Worm (Caenorhabditis elegans): ENCODE data around the gene F11G11.15.
"Not testable (repeated sequence)": the region's sequence is repeated elsewhere in the genome, so short reads cannot be mapped to it uniquely, and the experiment has no call there.

F11G11.15 gene

DNA sequence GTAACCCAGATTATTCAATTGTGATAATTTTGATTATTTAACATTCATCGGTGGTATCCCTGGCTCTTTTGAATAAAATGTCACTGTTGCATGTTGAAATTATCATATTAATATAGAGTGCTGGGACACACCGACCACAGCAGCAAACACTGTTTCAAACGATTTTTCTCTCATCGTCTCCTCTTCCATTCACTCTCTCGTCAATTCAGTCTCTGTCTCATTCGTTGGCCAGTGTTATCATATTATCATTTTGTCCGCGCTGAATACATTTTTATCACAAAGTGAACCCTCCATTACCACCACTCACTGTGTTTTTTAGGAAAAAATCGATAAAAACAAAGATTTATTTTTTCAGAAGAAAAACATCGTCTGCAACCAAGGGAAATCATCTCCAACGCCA lies 17.6 kb upstream of the F11G11.15 start:
- TF ChIP-seq ceh-18 (tag; optimal IDR thresholded peaks at IDR 0.05) (no peak), lim-6 (tag; optimal IDR thresholded peaks at IDR 0.05) (no peak), fkh-10 (GFP tag; optimal IDR thresholded peaks at IDR 0.05) (no peak), pha-4 (tag; optimal IDR thresholded peaks at IDR 0.05) (no peak), madf-2 (tag; optimal IDR thresholded peaks at IDR 0.05) (no peak), ceh-22 (tag; optimal IDR thresholded peaks at IDR 0.05) (no peak), elt-2 (tag; optimal IDR thresholded peaks at IDR 0.05) (peak; percentile 98)

DNA sequence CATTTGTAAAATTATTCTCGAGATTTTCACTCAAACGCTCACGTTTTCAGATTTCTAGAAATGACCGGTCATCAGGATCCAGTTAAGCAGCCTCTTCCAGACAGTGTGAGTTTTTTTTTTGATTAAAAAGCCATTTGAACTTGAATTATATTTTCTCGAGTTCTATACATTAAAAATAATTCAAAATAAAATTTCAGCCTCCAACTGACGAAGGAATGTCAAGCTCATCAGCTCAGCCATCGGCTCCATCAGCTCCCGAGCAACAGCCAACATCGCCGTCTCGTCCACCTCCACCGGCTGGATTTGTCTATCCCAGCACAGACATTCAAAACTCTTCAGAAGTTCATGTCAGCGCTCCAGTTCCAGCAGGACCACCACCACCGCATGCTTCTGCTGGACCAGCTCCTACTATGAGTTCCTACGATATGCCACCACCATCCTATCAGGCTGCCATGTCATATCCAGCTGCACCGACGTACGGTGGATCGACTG lies 16.7 kb upstream of the F11G11.15 start, which contains the start of gene F11G11.5:
Gene F11G11.5 (plus strand): TSS at position 51 of the 492 bp plus-strand sequence.
- TF ChIP-seq ceh-14 (tag; optimal IDR thresholded peaks at IDR 0.05), result no peak
- no peak for TF ChIP-seq ttx-3 (tag; optimal IDR thresholded peaks at IDR 0.05)
- TF ChIP-seq unc-55 (GFP tag; optimal IDR thresholded peaks at IDR 0.05), result no peak
- no peak for TF ChIP-seq ceh-30 (tag; optimal IDR thresholded peaks at IDR 0.05)
- no peak for TF ChIP-seq dve-1 (tag; optimal IDR thresholded peaks at IDR 0.05)
- no peak for TF ChIP-seq elt-2 (tag; optimal IDR thresholded peaks at IDR 0.05)
- no peak for TF ChIP-seq madf-2 (tag; optimal IDR thresholded peaks at IDR 0.05)
- TF ChIP-seq hlh-6 (tag; optimal IDR thresholded peaks at IDR 0.05), result no peak

DNA sequence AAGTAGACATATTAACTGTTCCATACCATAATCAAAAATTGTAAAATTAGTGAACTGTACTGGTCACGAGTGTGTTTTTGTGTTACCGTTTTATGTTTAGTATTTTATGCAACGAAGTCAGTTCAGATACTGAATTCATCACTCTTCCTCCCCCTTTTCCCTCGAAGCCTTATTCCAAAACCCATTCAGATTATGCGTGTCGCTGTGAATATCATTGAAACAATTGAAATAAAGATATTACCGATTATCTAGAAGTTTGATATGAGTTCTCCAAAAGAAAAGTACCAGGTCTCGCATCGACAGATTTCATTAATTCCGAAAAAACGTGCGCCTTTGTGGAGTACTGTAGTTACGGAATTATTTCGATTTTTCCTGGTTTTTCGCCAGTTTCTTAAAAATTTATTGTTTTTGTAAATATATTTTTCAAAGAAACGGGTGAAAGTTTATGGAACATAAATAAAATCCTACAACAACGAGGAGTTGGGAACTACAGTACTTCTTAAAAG lies 15.7 kb upstream of the F11G11.15 start:
- no peak for TF ChIP-seq sdc-2 (tag; optimal IDR thresholded peaks at IDR 0.05)
- TF ChIP-seq ceh-18 (tag; optimal IDR thresholded peaks at IDR 0.05), result no peak
- TF ChIP-seq tbx-2 (tag; optimal IDR thresholded peaks at IDR 0.05), result no peak
- TF ChIP-seq gmeb-2 (tag; optimal IDR thresholded peaks at IDR 0.05), result no peak
- no peak for TF ChIP-seq K09A11.1 (tag; optimal IDR thresholded peaks at IDR 0.05; ENCODE audit: insufficient read depth)
- no peak for TF ChIP-seq sox-2 (GFP tag; IDR thresholded peaks at IDR 0.05)
- no peak for TF ChIP-seq hlh-8 (tag; optimal IDR thresholded peaks at IDR 0.05)
- no peak for TF ChIP-seq hlh-30 (tag; optimal IDR thresholded peaks at IDR 0.05; ENCODE audit: insufficient read depth)
- no peak for TF ChIP-seq eyg-1 (tag; optimal IDR thresholded peaks at IDR 0.05)
- TF ChIP-seq C08G9.2 (tag; optimal IDR thresholded peaks at IDR 0.05), result no peak
- TF ChIP-seq ceh-2 (tag; optimal IDR thresholded peaks at IDR 0.05), result no peak
- TF ChIP-seq che-1 (tag; optimal IDR thresholded peaks at IDR 0.05), result no peak
- no peak for TF ChIP-seq lim-6 (tag; optimal IDR thresholded peaks at IDR 0.05)
- TF ChIP-seq ahr-1 (tag; optimal IDR thresholded peaks at IDR 0.05), result no peak
- TF ChIP-seq fax-1 (tag; optimal IDR thresholded peaks at IDR 0.05), result no peak
- no peak for TF ChIP-seq pha-4 (tag; optimal IDR thresholded peaks at IDR 0.05)

DNA sequence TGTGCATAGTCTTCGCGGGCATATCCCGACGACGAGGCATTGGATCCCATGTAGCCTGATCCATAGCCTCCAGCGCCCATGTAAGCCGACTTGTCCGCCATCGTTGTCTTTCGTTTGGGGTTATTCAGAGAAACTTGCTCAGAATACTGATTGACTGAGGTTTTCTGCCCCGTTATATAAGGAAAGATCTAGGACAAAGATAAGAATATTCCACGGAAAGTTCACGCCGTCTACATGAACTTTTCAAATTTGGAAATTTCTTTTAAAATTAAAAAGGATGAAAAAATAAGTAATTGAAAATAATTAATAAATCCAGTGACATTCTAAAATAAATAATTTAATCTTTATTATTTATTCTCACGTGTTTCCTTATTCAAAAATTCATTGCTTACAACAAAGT lies 14.4 kb upstream of the F11G11.15 start, which contains the start of the genes nspd-5 and F11G11.4:
Gene nspd-5 (minus strand): TSS at position 101 of the 400 bp plus-strand sequence.
Gene F11G11.4 (plus strand): TSS at position 335 of the 400 bp plus-strand sequence.
- TF ChIP-seq ceh-45 (GFP tag; IDR thresholded peaks at IDR 0.05); che-1 (tag; optimal IDR thresholded peaks at IDR 0.05); pha-2 (tag; optimal IDR thresholded peaks at IDR 0.05): not testable (repeated sequence)

DNA sequence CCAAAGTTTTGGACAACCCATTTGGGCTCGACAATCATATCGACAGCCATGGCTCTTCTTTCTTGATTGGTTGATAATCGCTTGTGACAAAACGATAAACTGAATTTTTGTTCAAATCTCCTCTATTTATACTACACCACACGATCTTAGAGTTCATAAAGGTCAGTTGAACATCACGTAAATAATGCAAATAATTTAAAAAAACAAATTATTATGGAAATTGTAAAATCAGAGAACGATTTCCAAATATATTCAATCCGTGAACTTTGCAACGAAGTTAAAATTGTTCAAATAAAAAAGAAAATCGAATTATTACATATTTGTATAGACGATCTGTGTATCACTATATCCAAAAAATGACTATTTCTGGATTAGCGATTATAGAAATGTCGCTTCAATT lies 11.3 kb upstream of the F11G11.15 start, which contains the start of the genes mpst-4 and F11G11.14:
Gene mpst-4 (minus strand): TSS at position 101 of the 400 bp plus-strand sequence.
Gene F11G11.14 (plus strand): TSS at position 325 of the 400 bp plus-strand sequence.
- TF ChIP-seq ceh-6 (GFP tag; optimal IDR thresholded peaks at IDR 0.05), result no peak
- no peak for TF ChIP-seq lin-11 (tag; optimal IDR thresholded peaks at IDR 0.05)
- no peak for TF ChIP-seq tbx-7 (tag; optimal IDR thresholded peaks at IDR 0.05)
- TF ChIP-seq Y22D7AL.16 (tag; optimal IDR thresholded peaks at IDR 0.05), result no peak
- no peak for TF ChIP-seq hlh-6 (tag; optimal IDR thresholded peaks at IDR 0.05)
- TF ChIP-seq ama-1 (optimal IDR thresholded peaks at IDR 0.05), result no peak
- TF ChIP-seq K02D7.2 (tag; optimal IDR thresholded peaks at IDR 0.05), result no peak
- no peak for TF ChIP-seq hlh-15 (tag; optimal IDR thresholded peaks at IDR 0.05)
